Fruit fly (Drosophila melanogaster): ENCODE measurements around the gene Cyp4d20.

Gene Cyp4d20

dm6 chr3L:2478349-2478959, at the start of gene Cyp4d20:
Gene Cyp4d20, minus strand, starts transcription at chr3L:2478448.
- TF ChIP-seq pad (GFP tag; optimal IDR thresholded peaks at IDR 0.05) (peak; percentile 14), Clk (GFP tag; optimal IDR thresholded peaks at IDR 0.05) (no peak), tj (GFP tag; optimal IDR thresholded peaks at IDR 0.05) (no peak), toe (GFP tag; optimal IDR thresholded peaks at IDR 0.05) (no peak), CG7101 (tag; optimal IDR thresholded peaks at IDR 0.05) (peak; percentile 36), CG7045 (GFP tag; optimal IDR thresholded peaks at IDR 0.05) (peak; percentile 9), CG11617 (GFP tag; optimal IDR thresholded peaks at IDR 0.05) (no peak), Mnt (GFP tag; optimal IDR thresholded peaks at IDR 0.05) (no peak), CG5204 (GFP tag; optimal IDR thresholded peaks at IDR 0.05) (no peak), ovo (GFP tag; optimal IDR thresholded peaks at IDR 0.05) (no peak), CG33017 (tag; optimal IDR thresholded peaks at IDR 0.05) (peak; percentile 29), kay (GFP tag; ENCODE audit: borderline replicate concordance) (peak; percentile 78), CG14711 (tag; optimal IDR thresholded peaks at IDR 0.05) (peak; percentile 66), cnc (optimal IDR thresholded peaks at IDR 0.05) (no peak), bab1 (GFP tag; optimal IDR thresholded peaks at IDR 0.05) (no peak), CG12768 (GFP tag; optimal IDR thresholded peaks at IDR 0.05) (peak; percentile 34)

- TF ChIP-seq Crg-1 (GFP tag; optimal IDR thresholded peaks at IDR 0.05) (no peak), CG5204 (GFP tag; optimal IDR thresholded peaks at IDR 0.05) (no peak), tj (GFP tag; optimal IDR thresholded peaks at IDR 0.05) (no peak), Mnt (GFP tag; optimal IDR thresholded peaks at IDR 0.05) (no peak), CG12768 (GFP tag; optimal IDR thresholded peaks at IDR 0.05) (no peak), cic (GFP tag; optimal IDR thresholded peaks at IDR 0.05) (no peak), toe (GFP tag; optimal IDR thresholded peaks at IDR 0.05) (no peak), CG1620 (GFP tag; optimal IDR thresholded peaks at IDR 0.05) (no peak), cnc (optimal IDR thresholded peaks at IDR 0.05) (no peak), pad (GFP tag; optimal IDR thresholded peaks at IDR 0.05) (no peak), ovo (GFP tag; optimal IDR thresholded peaks at IDR 0.05) (no peak), CG14711 (tag; optimal IDR thresholded peaks at IDR 0.05) (no peak)
Measured at dm6 chr3L:2526873-2527272, 48.6 kb upstream of the Cyp4d20 start, which contains the start of gene CG32295. Gene CG32295, minus strand, starts transcription at chr3L:2526973.

DNA sequence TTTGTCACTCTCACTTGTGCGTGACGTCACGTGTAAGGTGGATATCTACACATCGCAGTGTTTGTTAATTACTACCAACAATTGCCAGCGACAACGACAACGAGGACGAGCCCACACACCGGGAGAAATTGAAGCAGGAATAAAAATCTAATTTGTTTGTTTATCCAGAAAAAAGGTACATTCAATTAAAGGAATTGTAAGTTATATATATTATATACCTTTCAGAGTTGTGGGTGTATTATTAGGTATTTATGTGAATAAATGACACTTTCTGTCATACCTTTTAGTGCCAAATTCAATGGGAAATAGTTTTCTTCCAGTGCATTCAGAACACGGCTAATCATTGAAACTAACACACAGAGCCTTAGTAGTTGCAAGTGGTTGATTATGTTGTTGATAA, 36.9 kb upstream of the Cyp4d20 start:
- TF ChIP-seq cic (GFP tag; optimal IDR thresholded peaks at IDR 0.05) (no peak), toe (GFP tag; optimal IDR thresholded peaks at IDR 0.05) (no peak), kay (GFP tag; ENCODE audit: borderline replicate concordance) (no peak), Crg-1 (GFP tag; optimal IDR thresholded peaks at IDR 0.05) (no peak), bab1 (GFP tag; optimal IDR thresholded peaks at IDR 0.05) (no peak), cnc (optimal IDR thresholded peaks at IDR 0.05) (no peak), CG5204 (GFP tag; optimal IDR thresholded peaks at IDR 0.05) (no peak), Clk (GFP tag; optimal IDR thresholded peaks at IDR 0.05) (no peak), CG1620 (GFP tag; optimal IDR thresholded peaks at IDR 0.05) (no peak), Mnt (GFP tag; optimal IDR thresholded peaks at IDR 0.05) (no peak), CG7101 (tag; optimal IDR thresholded peaks at IDR 0.05) (no peak), CG11617 (GFP tag; optimal IDR thresholded peaks at IDR 0.05) (no peak), tj (GFP tag; optimal IDR thresholded peaks at IDR 0.05) (no peak), CG7045 (GFP tag; optimal IDR thresholded peaks at IDR 0.05) (no peak)

- TF ChIP-seq Mnt (GFP tag; optimal IDR thresholded peaks at IDR 0.05) (no peak), toe (GFP tag; optimal IDR thresholded peaks at IDR 0.05) (no peak), pad (GFP tag; optimal IDR thresholded peaks at IDR 0.05) (no peak), Clk (GFP tag; optimal IDR thresholded peaks at IDR 0.05) (no peak), Hr96 (GFP tag; optimal IDR thresholded peaks at IDR 0.05) (no peak), kay (GFP tag; ENCODE audit: borderline replicate concordance) (no peak), CG33017 (tag; optimal IDR thresholded peaks at IDR 0.05) (no peak), CG1620 (GFP tag; optimal IDR thresholded peaks at IDR 0.05) (no peak)
Measured at dm6 chr3L:2504796-2505195, 26.5 kb upstream of the Cyp4d20 start.

DNA sequence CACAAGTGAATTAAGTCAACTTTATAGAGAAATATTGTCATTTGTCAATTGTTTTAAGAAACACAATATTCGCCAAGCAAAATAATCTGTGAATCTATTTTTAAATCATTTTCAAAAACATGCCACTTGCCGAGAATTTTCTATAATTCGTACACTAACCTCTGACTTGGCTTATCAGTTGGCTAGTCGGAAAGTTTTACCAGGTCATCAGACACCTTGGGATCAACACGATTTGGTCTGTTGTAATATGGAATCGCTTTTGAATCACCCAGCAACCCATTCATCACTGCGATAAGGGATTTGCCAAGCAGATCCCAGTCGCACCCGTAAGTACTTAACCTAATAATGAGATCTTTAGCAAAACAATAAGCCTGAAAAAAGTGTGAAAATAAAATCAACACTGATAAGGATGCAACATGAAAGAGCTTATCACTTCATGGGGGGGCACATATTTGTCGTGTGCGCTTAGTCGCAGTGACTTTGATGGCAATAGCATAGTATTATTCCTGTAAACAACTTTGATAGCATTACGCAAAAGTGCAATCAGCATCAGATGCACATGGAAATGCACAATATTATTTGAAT, 25.9 kb upstream of the Cyp4d20 start:
- no peak for TF ChIP-seq CG14711 (tag; optimal IDR thresholded peaks at IDR 0.05)
- TF ChIP-seq CG5204 (GFP tag; optimal IDR thresholded peaks at IDR 0.05) = no peak
- TF ChIP-seq Hr96 (GFP tag; optimal IDR thresholded peaks at IDR 0.05) = no peak
- TF ChIP-seq cic (GFP tag; optimal IDR thresholded peaks at IDR 0.05) = peak; percentile 85

dm6 chr3L:2503465-2503864, 25.2 kb upstream of the Cyp4d20 start, which contains the start of gene CG16758:
Gene CG16758, minus strand, starts transcription at chr3L:2503606.
- TF ChIP-seq CG5204 (GFP tag; optimal IDR thresholded peaks at IDR 0.05) = no peak
- no peak for TF ChIP-seq CG7045 (GFP tag; optimal IDR thresholded peaks at IDR 0.05)
- no peak for TF ChIP-seq tj (GFP tag; optimal IDR thresholded peaks at IDR 0.05)
- no peak for TF ChIP-seq toe (GFP tag; optimal IDR thresholded peaks at IDR 0.05)
- no peak for TF ChIP-seq Clk (GFP tag; optimal IDR thresholded peaks at IDR 0.05)
- TF ChIP-seq bab1 (GFP tag; optimal IDR thresholded peaks at IDR 0.05) = no peak
- TF ChIP-seq CG1620 (GFP tag; optimal IDR thresholded peaks at IDR 0.05) = no peak
- no peak for TF ChIP-seq CG12768 (GFP tag; optimal IDR thresholded peaks at IDR 0.05)
- no peak for TF ChIP-seq CG33017 (tag; optimal IDR thresholded peaks at IDR 0.05)
- TF ChIP-seq Mnt (GFP tag; optimal IDR thresholded peaks at IDR 0.05) = no peak
- TF ChIP-seq Hr96 (GFP tag; optimal IDR thresholded peaks at IDR 0.05) = no peak

Measured in whole organism, adult.